Fruit fly (Drosophila melanogaster): ENCODE data around the gene neo.
A peak's percentile ranks its signal among the peaks of the same experiment; 100 is the strongest.

neo gene

dm6 chr3R:29847126-29847525 lies 28.2 kb downstream of the neo start (continued):
- TF ChIP-seq Sox102F (GFP tag; optimal IDR thresholded peaks at IDR 0.05) (no peak), CG9139 (GFP tag; optimal IDR thresholded peaks at IDR 0.05) (no peak), CG15336 (GFP tag; IDR thresholded peaks at IDR 0.05) (peak; percentile 92), CG7368 (GFP tag; optimal IDR thresholded peaks at IDR 0.05) (peak; percentile 38), CG4318 (GFP tag; optimal IDR thresholded peaks at IDR 0.05) (peak; percentile 88), Ets21C (GFP tag; optimal IDR thresholded peaks at IDR 0.05) (no peak), Smox (GFP tag; optimal IDR thresholded peaks at IDR 0.05) (no peak)

DNA sequence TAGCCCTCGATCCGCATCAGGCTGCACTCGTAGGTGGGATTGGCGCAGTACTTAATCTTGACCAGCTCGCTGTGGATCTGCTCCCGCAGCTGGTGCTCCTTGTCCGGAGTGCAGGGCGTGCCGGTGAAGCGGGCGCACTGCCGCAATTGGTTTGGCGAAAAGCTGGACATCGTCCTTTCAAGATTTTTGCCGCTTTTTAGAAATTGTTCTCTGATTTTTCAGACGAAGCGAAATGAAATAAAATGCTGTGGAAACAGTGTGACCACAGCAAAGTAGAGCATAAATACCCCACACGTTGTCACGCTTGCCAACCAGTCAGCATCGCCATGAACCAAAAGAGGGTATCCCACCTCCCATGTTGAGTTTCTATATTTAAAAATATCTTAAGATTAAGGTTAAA lies 38.3 kb downstream of the neo start, which contains the start of gene dgt1:
Gene dgt1, minus strand, starts transcription at position 264 of the 400 bp plus-strand sequence.
- TF ChIP-seq Lpt (GFP tag; optimal IDR thresholded peaks at IDR 0.05) (no peak), CG6854 (GFP tag; optimal IDR thresholded peaks at IDR 0.05) (peak; percentile 7)

dm6 chr3R:29858806-29859205 lies 39.9 kb downstream of the neo start, which contains the start of gene CG7824:
Gene CG7824, minus strand, starts transcription at chr3R:29858936.
- TF ChIP-seq Ets21C (GFP tag; optimal IDR thresholded peaks at IDR 0.05) = no peak
- TF ChIP-seq acj6 (GFP tag; optimal IDR thresholded peaks at IDR 0.05) = no peak
- no peak for TF ChIP-seq Met (GFP tag; optimal IDR thresholded peaks at IDR 0.05)
- peak; percentile 41 for TF ChIP-seq CG1621 (tag; optimal IDR thresholded peaks at IDR 0.05)
- TF ChIP-seq OdsH (GFP tag; optimal IDR thresholded peaks at IDR 0.05) = no peak
- TF ChIP-seq CG6808 (GFP tag; optimal IDR thresholded peaks at IDR 0.05) = no peak

DNA sequence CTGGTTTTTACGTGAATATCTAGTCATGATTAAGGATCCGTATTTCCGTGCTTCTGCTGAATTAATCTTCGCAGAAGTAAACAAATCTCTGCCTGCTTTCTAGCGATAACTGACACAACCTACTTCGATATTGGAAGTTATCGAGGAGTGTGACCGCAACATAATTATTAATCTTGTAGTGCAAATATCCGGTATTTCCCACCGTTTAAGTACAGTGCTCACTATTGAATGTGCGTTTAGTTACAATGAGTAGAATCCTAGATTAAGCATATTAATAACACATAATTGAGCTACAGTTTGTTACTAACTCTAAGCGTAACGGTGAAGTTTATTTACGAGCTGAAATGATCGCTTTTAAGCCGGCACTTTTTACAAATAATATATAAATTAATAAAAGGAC lies 40.8 kb downstream of the neo start:
- TF ChIP-seq Eip93F (GFP tag; optimal IDR thresholded peaks at IDR 0.05) = no peak
- no peak for TF ChIP-seq CG11902 (GFP tag; optimal IDR thresholded peaks at IDR 0.05)
- TF ChIP-seq esn (GFP tag; optimal IDR thresholded peaks at IDR 0.05) = peak; percentile 43
- no peak for TF ChIP-seq CG3919 (GFP tag; optimal IDR thresholded peaks at IDR 0.05)
- 0 out of 2 replicates have a peak, but pooled peaks have one; percentile 36 for TF ChIP-seq CG15336 (GFP tag; IDR thresholded peaks at IDR 0.05)
- no peak for TF ChIP-seq CG32006 (GFP tag; optimal IDR thresholded peaks at IDR 0.05)
- no peak for TF ChIP-seq CG7368 (GFP tag; optimal IDR thresholded peaks at IDR 0.05)
- no peak for TF ChIP-seq OdsH (GFP tag; optimal IDR thresholded peaks at IDR 0.05)
- TF ChIP-seq achi (GFP tag; optimal IDR thresholded peaks at IDR 0.05) = no peak
- no peak for TF ChIP-seq net (GFP tag; optimal IDR thresholded peaks at IDR 0.05)
- no peak for TF ChIP-seq CG8119 (GFP tag; IDR thresholded peaks at IDR 0.05)
- TF ChIP-seq topi (GFP tag; optimal IDR thresholded peaks at IDR 0.05) = no peak
- TF ChIP-seq CG6276 (GFP tag; optimal IDR thresholded peaks at IDR 0.05) = no peak
- no peak for TF ChIP-seq vri (GFP tag; optimal IDR thresholded peaks at IDR 0.05)
- TF ChIP-seq Blimp-1 (GFP tag; optimal IDR thresholded peaks at IDR 0.05) = no peak
- no peak for TF ChIP-seq Ets96B (tag; optimal IDR thresholded peaks at IDR 0.05)
- peak; percentile 90 for TF ChIP-seq fkh (GFP tag; optimal IDR thresholded peaks at IDR 0.05)
- TF ChIP-seq CG34406 (GFP tag; optimal IDR thresholded peaks at IDR 0.05) = no peak
- no peak for TF ChIP-seq Eip78C (GFP tag)
- TF ChIP-seq Hr38 (GFP tag; optimal IDR thresholded peaks at IDR 0.05) = no peak
- TF ChIP-seq salr (GFP tag; optimal IDR thresholded peaks at IDR 0.05) = peak in 1 of 2 experiments; percentile 21
- TF ChIP-seq CG16779 (tag; optimal IDR thresholded peaks at IDR 0.05) = no peak
- TF ChIP-seq ss (GFP tag; optimal IDR thresholded peaks at IDR 0.05) = no peak
- no peak for TF ChIP-seq CG8632 (GFP tag; optimal IDR thresholded peaks at IDR 0.05)
- TF ChIP-seq CG11294 (GFP tag; IDR thresholded peaks at IDR 0.05) = no peak
- TF ChIP-seq CG4318 (GFP tag; optimal IDR thresholded peaks at IDR 0.05) = no peak
- TF ChIP-seq Sox14 (GFP tag; optimal IDR thresholded peaks at IDR 0.05) = peak; percentile 36
- TF ChIP-seq dac (GFP tag; optimal IDR thresholded peaks at IDR 0.05) = no peak
- no peak for TF ChIP-seq pdm3 (GFP tag; optimal IDR thresholded peaks at IDR 0.05)
- TF ChIP-seq CG10631 (GFP tag; optimal IDR thresholded peaks at IDR 0.05) = no peak
- no peak for TF ChIP-seq Sox102F (GFP tag; optimal IDR thresholded peaks at IDR 0.05)
- no peak for TF ChIP-seq dsx (GFP tag; optimal IDR thresholded peaks at IDR 0.05; ENCODE audit: poor library complexity, severe bottlenecking)
- TF ChIP-seq spab (GFP tag; optimal IDR thresholded peaks at IDR 0.05) = no peak
- TF ChIP-seq CG10669 (GFP tag; optimal IDR thresholded peaks at IDR 0.05) = no peak
- TF ChIP-seq Lpt (GFP tag; optimal IDR thresholded peaks at IDR 0.05) = no peak
- TF ChIP-seq fd85E (GFP tag; optimal IDR thresholded peaks at IDR 0.05) = no peak
- no peak for TF ChIP-seq acj6 (GFP tag; optimal IDR thresholded peaks at IDR 0.05)
- no peak for TF ChIP-seq Met (GFP tag; optimal IDR thresholded peaks at IDR 0.05)
- TF ChIP-seq CG6792 (GFP tag; optimal IDR thresholded peaks at IDR 0.05) = peak; percentile 30
- no peak for TF ChIP-seq Ets21C (GFP tag; optimal IDR thresholded peaks at IDR 0.05)
